Worm (Caenorhabditis elegans) whole organism, L1 larva: Measurements from ENCODE around the gene fbxb-88.

ENCODE experiments used
- alr-1 ChIP-seq: fragments of 200-800 bp; sonication (Bioruptor generic); optimal IDR thresholded peaks from 2 replicates; lab custom pipeline; 2018; ENCODE audit warnings: borderline replicate concordance, mild to moderate bottlenecking, missing genetic modification characterization, missing compliant biosample characterization
- ceh-63 ChIP-seq: fragments of 200-800 bp; sonication (Bioruptor generic); optimal IDR thresholded peaks from 2 replicates; lab custom pipeline; 2018; ENCODE audit warnings: mild to moderate bottlenecking, missing genetic modification characterization, missing compliant biosample characterization
- ceh-82 ChIP-seq, 3 experiments: fragments of 150-350 bp in 1 of 3; sonication (generic microtip) in 2 of 3; optimal IDR thresholded peaks; 2 replicates each; lab custom pipeline; 2014 to 2017; ENCODE audit warnings: missing biosample characterization in 3 of 3, missing genetic modification characterization in 3 of 3
- ceh-88 ChIP-seq: fragments of 200-800 bp; sonication (Bioruptor generic); IDR thresholded peaks from 2 replicates; pipeline ENCODE4 v1.3.6; 2022; ENCODE audit warnings: missing genetic modification characterization, missing compliant biosample characterization
- dpl-1 ChIP-seq, 3 experiments: fragments of 150-350 bp in 2 of 3; sonication (generic microtip) in 1 of 3; optimal IDR thresholded peaks; 2 replicates each; lab custom pipeline; 2014 to 2017; ENCODE audit warnings: missing biosample characterization in 3 of 3, missing genetic modification characterization in 3 of 3, missing genetic modification reagents in 3 of 3
- efl-1 ChIP-seq, 4 experiments: fragments of 150-350 bp; optimal IDR thresholded peaks in 3 of 4; peaks in 1 of 4; 1 replicate in 1 of 4; 2 replicates in 3 of 4; lab custom pipeline; 2014; ENCODE audit warnings: missing biosample characterization in 2 of 4, missing genetic modification characterization in 2 of 4, missing genetic modification reagents in 2 of 4
- efl-3 ChIP-seq: fragments of 200-800 bp; sonication (Bioruptor generic); optimal IDR thresholded peaks from 2 replicates; lab custom pipeline; 2018; ENCODE audit warnings: mild to moderate bottlenecking, missing genetic modification characterization, missing compliant biosample characterization
- egl-13 ChIP-seq: sonication (generic microtip); optimal IDR thresholded peaks from 2 replicates; lab custom pipeline; 2016; ENCODE audit warnings: missing genotype, missing genetic modification reagents, missing genetic modification characterization, missing compliant biosample characterization
- elt-2 ChIP-seq: sonication (generic microtip); optimal IDR thresholded peaks from 2 replicates; lab custom pipeline; 2016; ENCODE audit warnings: missing genetic modification characterization, mild to moderate bottlenecking, inconsistent platforms, missing compliant biosample characterization, missing genetic modification reagents
- fkh-4 ChIP-seq: sonication (generic microtip); optimal IDR thresholded peaks from 2 replicates; lab custom pipeline; 2016; ENCODE audit warnings: missing compliant biosample characterization, missing genetic modification characterization, borderline replicate concordance
- fkh-8 ChIP-seq: sonication (generic microtip); optimal IDR thresholded peaks from 2 replicates; lab custom pipeline; 2016; ENCODE audit warnings: mild to moderate bottlenecking, missing genetic modification characterization, missing compliant biosample characterization
- grh-1 ChIP-seq: fragments of 200-800 bp; sonication (Bioruptor generic); IDR thresholded peaks from 2 replicates; pipeline ENCODE4 v1.3.6; 2022; ENCODE audit warnings: missing genetic modification reagents, missing genetic modification characterization, missing compliant biosample characterization
- hlh-17 ChIP-seq: fragments of 200-800 bp; sonication (Bioruptor generic); optimal IDR thresholded peaks from 2 replicates; lab custom pipeline; 2018; ENCODE audit warnings: missing genetic modification characterization, mild to moderate bottlenecking, missing compliant biosample characterization, moderate library complexity, borderline replicate concordance
- hlh-4 ChIP-seq: sonication (generic microtip); optimal IDR thresholded peaks from 2 replicates; lab custom pipeline; 2016; ENCODE audit warnings: mild to moderate bottlenecking, missing genetic modification characterization, missing compliant biosample characterization
- hpl-2 ChIP-seq: fragments of 150-350 bp; optimal IDR thresholded peaks from 2 replicates; lab custom pipeline; 2014; ENCODE audit warnings: missing biosample characterization, missing genetic modification reagents, missing genetic modification characterization
- lin-14 ChIP-seq: fragments of 200-800 bp; sonication (Bioruptor generic); optimal IDR thresholded peaks from 2 replicates; lab custom pipeline; 2018; ENCODE audit warnings: mild to moderate bottlenecking, missing genetic modification characterization, moderate library complexity, missing compliant biosample characterization
- mab-9 ChIP-seq: fragments of 200-800 bp; sonication (Bioruptor generic); IDR thresholded peaks from 2 replicates; pipeline ENCODE4 v1.3.6; 2022; ENCODE audit warnings: missing genetic modification reagents, missing genetic modification characterization, missing compliant biosample characterization
- mdl-1 ChIP-seq, 2 experiments: fragments of 150-350 bp; optimal IDR thresholded peaks; 2 replicates each; lab custom pipeline; 2014 to 2017; ENCODE audit warnings: missing biosample characterization in 2 of 2, missing genetic modification characterization in 2 of 2, inconsistent platforms in 1 of 2
- mep-1 ChIP-seq: fragments of 150-350 bp; optimal IDR thresholded peaks from 2 replicates; lab custom pipeline; 2014; ENCODE audit warnings: missing biosample characterization, missing genetic modification characterization
- nhr-47 ChIP-seq: sonication (generic microtip); optimal IDR thresholded peaks from 2 replicates; lab custom pipeline; 2016; ENCODE audit warnings: mild to moderate bottlenecking, missing genetic modification characterization, moderate library complexity, missing compliant biosample characterization
- nhr-71 ChIP-seq: sonication (generic microtip); optimal IDR thresholded peaks from 2 replicates; lab custom pipeline; 2016; ENCODE audit warnings: mild to moderate bottlenecking, missing genetic modification characterization, moderate library complexity, missing compliant biosample characterization
- nhr-76 ChIP-seq: sonication (generic microtip); optimal IDR thresholded peaks from 2 replicates; lab custom pipeline; 2017; ENCODE audit warnings: missing biosample characterization, missing genetic modification characterization
- nhr-77 ChIP-seq: fragments of 150-350 bp; optimal IDR thresholded peaks from 2 replicates; lab custom pipeline; 2014; ENCODE audit warnings: missing biosample characterization, missing genetic modification characterization
- nhr-85 ChIP-seq: sonication (generic microtip); peaks from one replicate; lab custom pipeline; 2016; ENCODE audit warnings: missing genetic modification characterization, inconsistent platforms, missing compliant biosample characterization
- nhr-90 ChIP-seq: sonication (generic microtip); optimal IDR thresholded peaks from 2 replicates; lab custom pipeline; 2016; ENCODE audit warnings: mild to moderate bottlenecking, missing genetic modification characterization, missing compliant biosample characterization; ENCODE audit not compliant: poor library complexity
- pax-3 ChIP-seq: fragments of 200-800 bp; sonication (Bioruptor generic); optimal IDR thresholded peaks from 2 replicates; lab custom pipeline; 2018; ENCODE audit warnings: mild to moderate bottlenecking, missing genetic modification characterization, moderate library complexity, missing compliant biosample characterization
- pqm-1 ChIP-seq: sonication (generic microtip); optimal IDR thresholded peaks from 3 replicates; lab custom pipeline; 2017; ENCODE audit warnings: missing biosample characterization, missing genetic modification characterization
- rnt-1 ChIP-seq: sonication (generic microtip); optimal IDR thresholded peaks from 2 replicates; lab custom pipeline; 2016; ENCODE audit warnings: mild to moderate bottlenecking, missing genetic modification characterization, moderate library complexity, missing compliant biosample characterization
- snpc-4 ChIP-seq: fragments of 150-350 bp; optimal IDR thresholded peaks from 2 replicates; lab custom pipeline; 2014; ENCODE audit warnings: missing biosample characterization, missing genetic modification characterization
- snu-23 ChIP-seq: sonication (generic microtip); optimal IDR thresholded peaks from 2 replicates; lab custom pipeline; 2016; ENCODE audit warnings: missing genetic modification characterization, missing compliant biosample characterization
- sox-4 ChIP-seq: sonication (generic microtip); optimal IDR thresholded peaks from 2 replicates; lab custom pipeline; 2016; ENCODE audit warnings: missing genetic modification characterization, missing compliant biosample characterization
- unc-62 ChIP-seq: fragments of 150-350 bp; optimal IDR thresholded peaks from 2 replicates; lab custom pipeline; 2014; ENCODE audit warnings: missing biosample characterization, missing genetic modification reagents, missing genetic modification characterization
- unc-86 ChIP-seq: sonication (generic microtip); optimal IDR thresholded peaks from 2 replicates; lab custom pipeline; 2016; ENCODE audit warnings: missing genetic modification characterization, missing compliant biosample characterization
- ztf-11 ChIP-seq, 2 experiments: sonication (generic microtip); optimal IDR thresholded peaks; 2 replicates each; lab custom pipeline; 2016 to 2017; ENCODE audit warnings: missing genetic modification characterization in 2 of 2, missing biosample characterization in 1 of 2, missing compliant biosample characterization in 1 of 2
- ztf-4 ChIP-seq: fragments of 150-350 bp; optimal IDR thresholded peaks from 2 replicates; lab custom pipeline; 2014; ENCODE audit warnings: missing biosample characterization, missing genetic modification characterization

fbxb-88 gene

DNA sequence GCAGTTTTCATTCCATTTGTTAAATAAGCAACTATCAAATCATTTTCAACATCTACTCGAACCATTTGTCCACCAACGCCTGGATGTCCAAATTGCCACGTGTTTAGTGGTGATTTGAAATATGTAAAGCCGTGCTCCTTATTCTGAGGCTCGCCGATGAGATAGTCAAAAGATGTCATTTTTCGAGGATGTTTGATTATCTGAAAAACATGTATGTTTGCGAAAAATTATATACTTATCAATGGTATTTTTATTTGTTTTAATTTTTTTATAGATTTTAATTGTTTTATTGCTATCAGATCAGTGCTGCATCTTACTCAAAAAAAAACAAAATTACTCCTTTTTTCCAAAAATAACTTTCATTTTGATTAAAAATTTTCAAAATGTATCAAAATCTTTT lies 8.9 kb downstream of the fbxb-88 start:
- TF ChIP-seq alr-1 (tag; lab: Kevin White, UChicago) = no peak
- TF ChIP-seq nhr-77 (tag; lab: Kevin White, UChicago) = no peak
- no peak for TF ChIP-seq ztf-11 (tag; optimal IDR thresholded peaks at IDR 0.05; lab: Kevin White, UChicago)
- no peak for TF ChIP-seq grh-1 (GFP tag; lab: Robert Waterston, UW)
- TF ChIP-seq nhr-90 = no peak
- TF ChIP-seq ceh-63 = no peak
- TF ChIP-seq ztf-4 (tag; lab: Kevin White, UChicago) = no peak
- TF ChIP-seq mdl-1 (tag; optimal IDR thresholded peaks at IDR 0.05; lab: Kevin White, UChicago) = no peak
- TF ChIP-seq nhr-76 (tag; lab: Kevin White, UChicago) = no peak
- TF ChIP-seq mep-1 (tag; lab: Kevin White, UChicago) = no peak
- TF ChIP-seq dpl-1 (GFP tag; optimal IDR thresholded peaks at IDR 0.05; lab: Kevin White, UChicago) = no peak
- TF ChIP-seq egl-13 (tag; lab: Kevin White, UChicago) = no peak
- no peak for TF ChIP-seq ceh-88 (GFP tag; lab: Robert Waterston, UW)
- no peak for TF ChIP-seq nhr-47 (tag; lab: Kevin White, UChicago)
- TF ChIP-seq mab-9 (GFP tag; lab: Robert Waterston, UW) = no peak
- TF ChIP-seq ceh-82 (tag; optimal IDR thresholded peaks at IDR 0.05; lab: Kevin White, UChicago) = no peak
- no peak for TF ChIP-seq hlh-17
- no peak for TF ChIP-seq hpl-2 (GFP tag; lab: Kevin White, UChicago)
- TF ChIP-seq, all 84 proteins: peak for 0

- no peak for TF ChIP-seq efl-1 (optimal IDR thresholded peaks at IDR 0.05; lab: Kevin White, UChicago)
- peak in 1 of 2 experiments; percentile 29 for TF ChIP-seq efl-1 (GFP tag; optimal IDR thresholded peaks at IDR 0.05 in 1 of 2; lab: Kevin White, UChicago)
- TF ChIP-seq hpl-2 (GFP tag; lab: Kevin White, UChicago) = no peak
Measured at ce11 chrII:4815356-4815755, 12.3 kb downstream of the fbxb-88 start.

ce11 chrII:4811986-4812385 lies 15.7 kb downstream of the fbxb-88 start, which contains the start of gene rig-6:
Gene rig-6, minus strand, starts transcription at chrII:4812086.
- TF ChIP-seq grh-1 (GFP tag; lab: Robert Waterston, UW) (no peak), fkh-8 (tag; lab: Kevin White, UChicago) (no peak), unc-62 (GFP tag; lab: Kevin White, UChicago) (no peak), unc-86 (tag; lab: Kevin White, UChicago) (no peak), ztf-4 (tag; lab: Kevin White, UChicago) (no peak), pax-3 (tag; lab: Kevin White, UChicago) (no peak), elt-2 (no peak), snu-23 (GFP tag; lab: Kevin White, UChicago) (no peak), efl-1 (optimal IDR thresholded peaks at IDR 0.05; lab: Kevin White, UChicago) (no peak), efl-1 (GFP tag; optimal IDR thresholded peaks at IDR 0.05 in 1 of 2; lab: Kevin White, UChicago) (no peak), efl-3 (GFP tag; lab: Kevin White, UChicago) (no peak), fkh-4 (tag; lab: Kevin White, UChicago) (no peak), sox-4 (tag; lab: Kevin White, UChicago) (no peak), nhr-76 (tag; lab: Kevin White, UChicago) (no peak), snpc-4 (tag; lab: Kevin White, UChicago) (no peak)

DNA sequence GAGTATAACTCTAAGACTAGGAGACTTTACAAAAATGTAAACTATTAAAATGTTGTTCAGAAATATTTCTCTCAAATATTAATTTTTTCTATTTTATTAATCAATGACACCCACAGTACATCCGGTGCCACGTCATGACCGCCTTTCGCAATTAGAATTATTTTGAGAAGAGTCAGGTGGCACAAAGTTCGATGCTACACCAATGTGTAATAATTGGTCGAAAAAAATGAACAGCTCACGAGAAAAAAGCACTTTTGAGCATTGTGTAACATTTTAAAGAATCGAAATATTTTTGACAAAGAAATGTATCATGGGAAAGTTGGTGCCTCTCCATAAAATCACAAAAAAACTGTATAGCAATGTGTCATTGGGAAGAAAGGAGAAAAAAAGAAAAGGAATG lies 21.0 kb downstream of the fbxb-88 start:
- TF ChIP-seq rnt-1 (tag; lab: Kevin White, UChicago) = peak; percentile 56
- no peak for TF ChIP-seq nhr-85 (tag; lab: Kevin White, UChicago)
- peak; percentile 55 for TF ChIP-seq lin-14 (GFP tag; lab: Kevin White, UChicago)
- TF ChIP-seq pqm-1 (tag; lab: Kevin White, UChicago) = no peak
- TF ChIP-seq pax-3 (tag; lab: Kevin White, UChicago) = no peak
- peak; percentile 32 for TF ChIP-seq nhr-71 (tag; lab: Kevin White, UChicago)
- no peak for TF ChIP-seq hlh-4 (tag; lab: Kevin White, UChicago)
